Worm (Caenorhabditis elegans) whole organism, L1 larva: Measurements from ENCODE around the gene lmd-4.

Experiments used
- C16A3.4 ChIP-seq: fragments of 150-350 bp; optimal IDR thresholded peaks from 2 replicates; lab custom pipeline; 2014; ENCODE audit warnings: missing biosample characterization, missing genetic modification characterization
- Y116A8C.19 ChIP-seq: sonication (generic microtip); optimal IDR thresholded peaks from 2 replicates; lab custom pipeline; 2016; ENCODE audit warnings: missing compliant biosample characterization, missing genetic modification characterization, borderline replicate concordance
- alr-1 ChIP-seq: fragments of 200-800 bp; sonication (Bioruptor generic); optimal IDR thresholded peaks from 2 replicates; lab custom pipeline; 2018; ENCODE audit warnings: borderline replicate concordance, mild to moderate bottlenecking, missing genetic modification characterization, missing compliant biosample characterization
- aly-2 ChIP-seq: fragments of 150-350 bp; optimal IDR thresholded peaks from 2 replicates; lab custom pipeline; 2014; ENCODE audit warnings: missing biosample characterization, missing genetic modification characterization
- blmp-1 ChIP-seq: fragments of 150-350 bp; optimal IDR thresholded peaks from 2 replicates; lab custom pipeline; 2014; ENCODE audit warnings: missing biosample characterization, missing genetic modification characterization
- ceh-63 ChIP-seq: fragments of 200-800 bp; sonication (Bioruptor generic); optimal IDR thresholded peaks from 2 replicates; lab custom pipeline; 2018; ENCODE audit warnings: mild to moderate bottlenecking, missing genetic modification characterization, missing compliant biosample characterization
- ceh-8 ChIP-seq: fragments of 200-800 bp; sonication (Bioruptor generic); optimal IDR thresholded peaks from 2 replicates; lab custom pipeline; 2018; ENCODE audit warnings: mild to moderate bottlenecking, missing genetic modification characterization, moderate library complexity, missing compliant biosample characterization
- ceh-82 ChIP-seq, 3 experiments: fragments of 150-350 bp in 1 of 3; sonication (generic microtip) in 2 of 3; optimal IDR thresholded peaks; 2 replicates each; lab custom pipeline; 2014 to 2017; ENCODE audit warnings: missing biosample characterization in 3 of 3, missing genetic modification characterization in 3 of 3
- ces-1 ChIP-seq: fragments of 150-350 bp; optimal IDR thresholded peaks from 2 replicates; lab custom pipeline; 2014; ENCODE audit warnings: missing biosample characterization, missing genetic modification reagents, missing genetic modification characterization
- dpl-1 ChIP-seq, 3 experiments: fragments of 150-350 bp in 2 of 3; sonication (generic microtip) in 1 of 3; optimal IDR thresholded peaks; 2 replicates each; lab custom pipeline; 2014 to 2017; ENCODE audit warnings: missing biosample characterization in 3 of 3, missing genetic modification characterization in 3 of 3, missing genetic modification reagents in 3 of 3
- dsc-1 ChIP-seq: sonication (generic microtip); optimal IDR thresholded peaks from 2 replicates; lab custom pipeline; 2016; ENCODE audit warnings: mild to moderate bottlenecking, missing genetic modification characterization, missing compliant biosample characterization
- egl-27 ChIP-seq, 2 experiments: fragments of 150-350 bp in 1 of 2; sonication (generic microtip); optimal IDR thresholded peaks; 3 replicates each; lab custom pipeline; 2017 to 2018; ENCODE audit warnings: missing biosample characterization in 2 of 2, missing genetic modification characterization in 2 of 2, missing genetic modification reagents in 2 of 2
- elt-3 ChIP-seq, 6 experiments: fragments of 150-350 bp in 1 of 6; sonication (generic microtip); optimal IDR thresholded peaks; 2 replicates each; lab custom pipeline; 2017 to 2018; ENCODE audit warnings: missing biosample characterization in 6 of 6, missing genetic modification characterization in 6 of 6, inconsistent platforms in 1 of 6
- ets-5 ChIP-seq: fragments of 200-800 bp; sonication (Bioruptor generic); IDR thresholded peaks from 2 replicates; pipeline ENCODE4 v1.3.6; 2022; ENCODE audit warnings: missing genetic modification characterization, missing compliant biosample characterization
- fkh-8 ChIP-seq: sonication (generic microtip); optimal IDR thresholded peaks from 2 replicates; lab custom pipeline; 2016; ENCODE audit warnings: mild to moderate bottlenecking, missing genetic modification characterization, missing compliant biosample characterization
- hlh-4 ChIP-seq: sonication (generic microtip); optimal IDR thresholded peaks from 2 replicates; lab custom pipeline; 2016; ENCODE audit warnings: mild to moderate bottlenecking, missing genetic modification characterization, missing compliant biosample characterization
- lin-13 ChIP-seq: fragments of 150-350 bp; optimal IDR thresholded peaks from 2 replicates; lab custom pipeline; 2014; ENCODE audit warnings: missing biosample characterization, missing genetic modification reagents, missing genetic modification characterization
- lin-14 ChIP-seq: fragments of 200-800 bp; sonication (Bioruptor generic); optimal IDR thresholded peaks from 2 replicates; lab custom pipeline; 2018; ENCODE audit warnings: mild to moderate bottlenecking, missing genetic modification characterization, moderate library complexity, missing compliant biosample characterization
- lin-15B ChIP-seq: fragments of 150-350 bp; sonication (generic microtip); optimal IDR thresholded peaks from 3 replicates; lab custom pipeline; 2014; ENCODE audit warnings: missing biosample characterization, missing genetic modification characterization
- lin-39 ChIP-seq: fragments of 150-350 bp; optimal IDR thresholded peaks from 2 replicates; lab custom pipeline; 2014; ENCODE audit warnings: missing biosample characterization, missing genetic modification reagents, missing genetic modification characterization
- lsy-2 ChIP-seq, 2 experiments: fragments of 150-350 bp; optimal IDR thresholded peaks; 2 replicates each; lab custom pipeline; 2014; ENCODE audit warnings: missing biosample characterization in 2 of 2, missing genetic modification characterization in 2 of 2
- mdl-1 ChIP-seq, 2 experiments: fragments of 150-350 bp; optimal IDR thresholded peaks; 2 replicates each; lab custom pipeline; 2014 to 2017; ENCODE audit warnings: missing biosample characterization in 2 of 2, missing genetic modification characterization in 2 of 2, inconsistent platforms in 1 of 2
- nhr-12 ChIP-seq: sonication (generic microtip); optimal IDR thresholded peaks from 2 replicates; lab custom pipeline; 2017; ENCODE audit warnings: missing biosample characterization, missing genetic modification characterization
- nhr-19 ChIP-seq: fragments of 200-800 bp; sonication (Bioruptor generic); conservative IDR thresholded peaks from 2 replicates; pipeline ENCODE4 v1.3.6; 2022; ENCODE audit warnings: missing genetic modification characterization, missing compliant biosample characterization
- nhr-237 ChIP-seq: fragments of 150-350 bp; optimal IDR thresholded peaks from 2 replicates; lab custom pipeline; 2014; ENCODE audit warnings: missing biosample characterization, missing genetic modification characterization
- nhr-47 ChIP-seq: sonication (generic microtip); optimal IDR thresholded peaks from 2 replicates; lab custom pipeline; 2016; ENCODE audit warnings: mild to moderate bottlenecking, missing genetic modification characterization, moderate library complexity, missing compliant biosample characterization
- nhr-76 ChIP-seq: sonication (generic microtip); optimal IDR thresholded peaks from 2 replicates; lab custom pipeline; 2017; ENCODE audit warnings: missing biosample characterization, missing genetic modification characterization
- nhr-84 ChIP-seq: sonication (generic microtip); optimal IDR thresholded peaks from 2 replicates; lab custom pipeline; 2017; ENCODE audit warnings: missing biosample characterization, missing genetic modification characterization
- nhr-85 ChIP-seq: sonication (generic microtip); peaks from one replicate; lab custom pipeline; 2016; ENCODE audit warnings: missing genetic modification characterization, inconsistent platforms, missing compliant biosample characterization
- nhr-90 ChIP-seq: sonication (generic microtip); optimal IDR thresholded peaks from 2 replicates; lab custom pipeline; 2016; ENCODE audit warnings: mild to moderate bottlenecking, missing genetic modification characterization, missing compliant biosample characterization; ENCODE audit not compliant: poor library complexity
- pag-3 ChIP-seq: sonication (generic microtip); optimal IDR thresholded peaks from 2 replicates; lab custom pipeline; 2017; ENCODE audit warnings: missing genetic modification characterization, mild to moderate bottlenecking, missing compliant biosample characterization, antibody characterized with exemption, borderline replicate concordance; ENCODE audit not compliant: insufficient read depth
- pax-3 ChIP-seq: fragments of 200-800 bp; sonication (Bioruptor generic); optimal IDR thresholded peaks from 2 replicates; lab custom pipeline; 2018; ENCODE audit warnings: mild to moderate bottlenecking, missing genetic modification characterization, moderate library complexity, missing compliant biosample characterization
- rnt-1 ChIP-seq: sonication (generic microtip); optimal IDR thresholded peaks from 2 replicates; lab custom pipeline; 2016; ENCODE audit warnings: mild to moderate bottlenecking, missing genetic modification characterization, moderate library complexity, missing compliant biosample characterization
- snu-23 ChIP-seq: sonication (generic microtip); optimal IDR thresholded peaks from 2 replicates; lab custom pipeline; 2016; ENCODE audit warnings: missing genetic modification characterization, missing compliant biosample characterization
- swsn-7 ChIP-seq: sonication (generic microtip); optimal IDR thresholded peaks from 2 replicates; lab custom pipeline; 2016; ENCODE audit warnings: missing genetic modification characterization, missing compliant biosample characterization
- unc-130 ChIP-seq: fragments of 150-350 bp; optimal IDR thresholded peaks from 2 replicates; lab custom pipeline; 2017; ENCODE audit warnings: missing biosample characterization, missing genetic modification characterization, inconsistent platforms
- unc-86 ChIP-seq: sonication (generic microtip); optimal IDR thresholded peaks from 2 replicates; lab custom pipeline; 2016; ENCODE audit warnings: missing genetic modification characterization, missing compliant biosample characterization
- vab-15 ChIP-seq: sonication (generic microtip); optimal IDR thresholded peaks from 2 replicates; lab custom pipeline; 2017; ENCODE audit warnings: missing genotype, mild to moderate bottlenecking, missing genetic modification characterization, missing compliant biosample characterization
- zag-1 ChIP-seq: fragments of 150-350 bp; optimal IDR thresholded peaks from 2 replicates; lab custom pipeline; 2014; ENCODE audit warnings: missing biosample characterization, missing genetic modification characterization
- zip-4 ChIP-seq: fragments of 200-800 bp; sonication (Bioruptor generic); optimal IDR thresholded peaks from 2 replicates; lab custom pipeline; 2018; ENCODE audit warnings: mild to moderate bottlenecking, missing genetic modification characterization, moderate library complexity, missing compliant biosample characterization

The lmd-4 gene

DNA sequence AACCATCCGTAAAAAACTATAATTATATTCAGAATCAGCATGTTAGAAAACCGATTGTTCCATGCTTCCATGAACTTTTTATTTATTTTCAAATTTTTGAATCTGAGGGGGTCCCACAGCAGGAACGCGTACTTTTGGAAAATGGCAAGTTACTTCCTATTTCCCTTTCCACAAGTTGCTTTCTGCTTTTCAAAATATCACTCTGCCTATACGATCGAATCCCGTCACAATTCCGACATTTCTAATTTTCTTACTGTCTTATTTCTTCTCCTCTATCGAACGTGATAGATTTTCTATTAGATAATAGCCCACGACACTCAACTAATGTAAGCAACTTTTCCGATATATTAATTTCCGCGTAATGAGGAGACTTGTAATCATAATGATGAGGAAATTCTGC lies 45.3 kb downstream of the lmd-4 start, which contains the start of gene C13A2.5:
Gene C13A2.5, plus strand, starts transcription at position 301 of the 400 bp plus-strand sequence.
- no peak for TF ChIP-seq elt-3 (tag; optimal IDR thresholded peaks at IDR 0.05; lab: Kevin White, UChicago)
- no peak for TF ChIP-seq lin-15B (tag; lab: Kevin White, UChicago)
- TF ChIP-seq lin-14 (GFP tag; lab: Kevin White, UChicago): no peak
- TF ChIP-seq blmp-1: no peak
- TF ChIP-seq lsy-2 (tag; optimal IDR thresholded peaks at IDR 0.05; lab: Kevin White, UChicago): no peak
- no peak for TF ChIP-seq ceh-8 (GFP tag; lab: Kevin White, UChicago)
- no peak for TF ChIP-seq snu-23 (GFP tag; lab: Kevin White, UChicago)
- no peak for TF ChIP-seq pax-3
- no peak for TF ChIP-seq hlh-4 (tag; lab: Kevin White, UChicago)
- no peak for TF ChIP-seq Y116A8C.19 (tag; lab: Kevin White, UChicago)
- TF ChIP-seq nhr-90: no peak
- no peak for TF ChIP-seq ets-5 (GFP tag; lab: Robert Waterston, UW)
- no peak for TF ChIP-seq ceh-63 (GFP tag; lab: Kevin White, UChicago)
- TF ChIP-seq lin-13 (GFP tag; lab: Kevin White, UChicago): no peak
- no peak for TF ChIP-seq mdl-1 (tag; optimal IDR thresholded peaks at IDR 0.05; lab: Kevin White, UChicago)
- TF ChIP-seq nhr-19 (GFP tag; lab: Robert Waterston, UW): no peak
- no peak for TF ChIP-seq zip-4
- TF ChIP-seq swsn-7 (tag; lab: Kevin White, UChicago): no peak
- TF ChIP-seq nhr-84: no peak
- TF ChIP-seq zag-1 (tag; lab: Kevin White, UChicago): no peak

DNA sequence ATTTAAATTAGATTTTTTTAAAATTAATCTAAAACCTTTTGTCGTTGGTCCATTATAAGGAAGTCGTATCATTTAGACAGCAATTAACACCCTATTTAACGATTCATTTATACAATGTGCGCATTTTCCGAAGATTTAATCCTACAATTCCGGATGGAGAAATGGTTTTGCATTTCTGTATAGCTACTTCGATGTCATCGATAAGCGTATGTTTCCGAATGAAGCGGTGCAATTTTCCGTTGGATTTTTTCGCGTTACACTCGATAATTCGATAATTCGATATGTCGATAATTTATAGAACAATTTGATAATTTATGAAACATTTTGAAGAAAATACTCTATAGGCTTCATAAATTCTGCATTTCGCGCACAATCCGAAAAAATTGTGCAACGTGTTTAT lies 45.8 kb downstream of the lmd-4 start, which contains the start of gene C13A2.10:
Gene C13A2.10, minus strand, starts transcription at position 101 of the 400 bp plus-strand sequence.
- TF ChIP-seq nhr-85 (tag; lab: Kevin White, UChicago) (no peak), dsc-1 (no peak), rnt-1 (no peak), ces-1 (no peak), egl-27 (tag; optimal IDR thresholded peaks at IDR 0.05; lab: Kevin White, UChicago) (no peak), lin-15B (tag; lab: Kevin White, UChicago) (no peak), fkh-8 (no peak), ceh-82 (tag; optimal IDR thresholded peaks at IDR 0.05; lab: Kevin White, UChicago) (no peak)

DNA sequence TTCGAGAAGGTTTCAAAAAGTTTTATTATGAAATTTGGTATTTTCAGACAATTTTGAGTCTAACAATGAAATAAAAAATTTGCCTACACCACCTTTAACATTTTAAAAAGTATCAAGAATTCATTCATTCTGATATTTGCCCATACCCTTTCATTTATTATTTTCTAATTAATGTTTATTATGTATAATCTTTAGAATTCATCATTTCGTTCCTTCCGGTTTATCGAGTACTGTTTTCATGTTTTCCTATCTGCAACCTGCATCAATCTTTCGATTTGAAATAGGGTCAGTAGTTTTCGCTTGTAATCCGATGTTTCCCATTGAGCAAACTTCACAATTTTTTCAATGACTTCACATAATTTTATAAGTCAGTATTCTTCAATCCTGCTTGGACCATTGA lies 51.4 kb downstream of the lmd-4 start, which contains the start of gene C13A2.6:
Gene C13A2.6, plus strand, starts transcription at position 301 of the 400 bp plus-strand sequence.
- TF ChIP-seq ets-5 (GFP tag; lab: Robert Waterston, UW) (no peak), nhr-47 (tag; lab: Kevin White, UChicago) (no peak), snu-23 (GFP tag; lab: Kevin White, UChicago) (no peak), dpl-1 (GFP tag; optimal IDR thresholded peaks at IDR 0.05; lab: Kevin White, UChicago) (no peak), alr-1 (no peak), lin-15B (tag; lab: Kevin White, UChicago) (no peak), ceh-82 (tag; optimal IDR thresholded peaks at IDR 0.05; lab: Kevin White, UChicago) (no peak), pag-3 (tag; lab: Kevin White, UChicago) (no peak), unc-130 (tag; lab: Kevin White, UChicago) (no peak)

DNA sequence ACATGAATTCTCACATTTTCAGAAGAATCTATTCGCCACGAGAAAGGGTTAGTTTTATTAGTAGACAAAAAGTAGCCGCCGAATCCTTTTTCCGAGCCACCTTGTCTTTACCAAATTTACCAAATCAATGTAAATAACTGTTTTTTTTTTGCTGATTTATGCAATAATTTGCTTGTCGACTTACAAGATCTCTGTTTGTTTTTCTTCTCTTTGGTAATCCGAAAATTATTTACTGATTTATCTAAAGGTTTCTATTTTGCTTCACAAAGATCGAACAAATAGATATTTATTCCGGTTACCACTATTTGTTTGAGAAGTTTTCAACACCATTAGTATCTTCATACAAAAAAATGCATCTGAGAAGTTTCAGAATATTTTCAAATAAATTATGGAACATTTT lies 54.8 kb downstream of the lmd-4 start, which contains the start of gene C13A2.7:
Gene C13A2.7, plus strand, starts transcription at position 301 of the 400 bp plus-strand sequence.
- TF ChIP-seq aly-2 (no peak), C16A3.4 (tag; lab: Kevin White, UChicago) (no peak), pag-3 (tag; lab: Kevin White, UChicago) (no peak), egl-27 (tag; optimal IDR thresholded peaks at IDR 0.05; lab: Kevin White, UChicago) (no peak), lin-39 (no peak), nhr-12 (no peak), nhr-76 (tag; lab: Kevin White, UChicago) (no peak), vab-15 (tag; lab: Kevin White, UChicago) (no peak), nhr-237 (tag; lab: Kevin White, UChicago) (no peak), unc-86 (tag; lab: Kevin White, UChicago) (no peak)
- TF ChIP-seq, all 84 proteins: peak for 0
